Worm (Caenorhabditis elegans) whole organism, L4/young adult: ENCODE data around the gene C30H6.8.

Experiments used
- W03F9.2 ChIP-seq: fragments of 150-350 bp; optimal IDR thresholded peaks from 2 replicates; lab custom pipeline; 2014; ENCODE audit warnings: missing biosample characterization, missing genetic modification characterization
- dao-5 ChIP-seq: sonication (generic microtip); optimal IDR thresholded peaks from 2 replicates; lab custom pipeline; 2016; ENCODE audit warnings: missing genotype, missing genetic modification characterization, moderate library complexity, missing compliant biosample characterization
- him-1 ChIP-seq: sonication (generic microtip); optimal IDR thresholded peaks from 2 replicates; lab custom pipeline; 2016; ENCODE audit warnings: missing genotype, missing genetic modification reagents, missing genetic modification characterization, missing compliant biosample characterization

- no peak for TF ChIP-seq W03F9.2 (tag; lab: Kevin White, UChicago)
- no peak for TF ChIP-seq dao-5
- no peak for TF ChIP-seq him-1 (tag; lab: Kevin White, UChicago)
Observed at ce11 chrIV:17351586-17351985, 30.5 kb upstream of the C30H6.8 start, which contains the start of gene clec-199.
